Fruit fly (Drosophila melanogaster): ENCODE measurements around the gene tkv.

Gene tkv

dm6 chr2L:5306373-5306997 lies 35.3 kb upstream of the tkv start (continued):
- TF ChIP-seq gem (tag; optimal IDR thresholded peaks at IDR 0.05): no peak
- TF ChIP-seq CG3163 (GFP tag; optimal IDR thresholded peaks at IDR 0.05): peak; percentile 1
- TF ChIP-seq CG13775 (GFP tag; optimal IDR thresholded peaks at IDR 0.05): no peak
- no peak for TF ChIP-seq CG12744 (GFP tag; optimal IDR thresholded peaks at IDR 0.05)
- no peak for TF ChIP-seq CG17612 (GFP tag; IDR thresholded peaks at IDR 0.05)
- no peak for TF ChIP-seq Meics (GFP tag; optimal IDR thresholded peaks at IDR 0.05)
- no peak for TF ChIP-seq CG2678 (tag; optimal IDR thresholded peaks at IDR 0.05)
- no peak for TF ChIP-seq PHDP (tag; optimal IDR thresholded peaks at IDR 0.05)
- TF ChIP-seq CG3838 (GFP tag; optimal IDR thresholded peaks at IDR 0.05): no peak
- TF ChIP-seq onecut (GFP tag; IDR thresholded peaks at IDR 0.05): no peak
- TF ChIP-seq CG2875 (GFP tag; optimal IDR thresholded peaks at IDR 0.05): peak; percentile 13
- TF ChIP-seq Mad (GFP tag; optimal IDR thresholded peaks at IDR 0.05): no peak
- no peak for TF ChIP-seq btn (GFP tag; optimal IDR thresholded peaks at IDR 0.05)
- TF ChIP-seq CG8944 (GFP tag; optimal IDR thresholded peaks at IDR 0.05): no peak
- no peak for TF ChIP-seq Lim3 (GFP tag; IDR thresholded peaks at IDR 0.05)
- no peak for TF ChIP-seq mirr (GFP tag; optimal IDR thresholded peaks at IDR 0.05)
- no peak for TF ChIP-seq br (optimal IDR thresholded peaks at IDR 0.05)
- no peak for TF ChIP-seq CG4424 (GFP tag; optimal IDR thresholded peaks at IDR 0.05)
- no peak for TF ChIP-seq amos (GFP tag; IDR thresholded peaks at IDR 0.05; ENCODE audit: partially characterized antibody)
- no peak for TF ChIP-seq Hr3 (GFP tag; optimal IDR thresholded peaks at IDR 0.05)
- TF ChIP-seq da (GFP tag; optimal IDR thresholded peaks at IDR 0.05): no peak
- no peak for TF ChIP-seq CG2120 (GFP tag; optimal IDR thresholded peaks at IDR 0.05)
- no peak for TF ChIP-seq NC2β (GFP tag; optimal IDR thresholded peaks at IDR 0.05)
- TF ChIP-seq Ptx1 (GFP tag; IDR thresholded peaks at IDR 0.05): no peak
- no peak for TF ChIP-seq pum (GFP tag; optimal IDR thresholded peaks at IDR 0.05)
- no peak for TF ChIP-seq fd3F (GFP tag; optimal IDR thresholded peaks at IDR 0.05)
- TF ChIP-seq H15 (GFP tag; IDR thresholded peaks at IDR 0.05): no peak
- no peak for TF ChIP-seq CG31224 (GFP tag; IDR thresholded peaks at IDR 0.05)
- no peak for TF ChIP-seq Gsc (GFP tag; IDR thresholded peaks at IDR 0.05)
- TF ChIP-seq Six4 (GFP tag; optimal IDR thresholded peaks at IDR 0.05): no peak
- no peak for TF ChIP-seq Opbp (GFP tag; IDR thresholded peaks at IDR 0.05; ENCODE audit: partially characterized antibody)
- no peak for TF ChIP-seq vnd (GFP tag; IDR thresholded peaks at IDR 0.05; ENCODE audit: partially characterized antibody)
- no peak for TF ChIP-seq mam (GFP tag; optimal IDR thresholded peaks at IDR 0.05)
- no peak for TF ChIP-seq ase (GFP tag; IDR thresholded peaks at IDR 0.05)
- no peak for TF ChIP-seq CG4730 (GFP tag; IDR thresholded peaks at IDR 0.05)
- TF ChIP-seq Dp (GFP tag; optimal IDR thresholded peaks at IDR 0.05): no peak
- TF ChIP-seq CG9609 (GFP tag; optimal IDR thresholded peaks at IDR 0.05): no peak
- TF ChIP-seq jing (GFP tag; optimal IDR thresholded peaks at IDR 0.05): no peak
- no peak for TF ChIP-seq CG10147 (GFP tag; optimal IDR thresholded peaks at IDR 0.05)
- TF ChIP-seq nerfin-1 (tag; optimal IDR thresholded peaks at IDR 0.05): peak; percentile 75
- no peak for TF ChIP-seq CG11398 (GFP tag; optimal IDR thresholded peaks at IDR 0.05)
- peak; percentile 70 for TF ChIP-seq ttk (GFP tag; IDR thresholded peaks at IDR 0.05)
- TF ChIP-seq HLH4C (GFP tag; IDR thresholded peaks at IDR 0.05; ENCODE audit: partially characterized antibody): no peak
- TF ChIP-seq ci (GFP tag; IDR thresholded peaks at IDR 0.05): peak; percentile 39; the same call in 1 of the 3 replicates
- no peak for TF ChIP-seq Poxn (GFP tag; IDR thresholded peaks at IDR 0.05)
- no peak for TF ChIP-seq CG30431 (GFP tag; optimal IDR thresholded peaks at IDR 0.05)
- no peak for TF ChIP-seq CG12769 (tag; optimal IDR thresholded peaks at IDR 0.05)
- no peak for TF ChIP-seq dpn (GFP tag; optimal IDR thresholded peaks at IDR 0.05)
- no peak for TF ChIP-seq CG17186 (GFP tag; optimal IDR thresholded peaks at IDR 0.05)
- no peak for TF ChIP-seq CG3281 (GFP tag; optimal IDR thresholded peaks at IDR 0.05)
- TF ChIP-seq NFAT (GFP tag; IDR thresholded peaks at IDR 0.05): no peak
- no peak for TF ChIP-seq ranshi (GFP tag; IDR thresholded peaks at IDR 0.05)
